Worm (Caenorhabditis elegans) whole organism, L2 larva: ENCODE measurements around the gene rme-4.

Experiments
- C34F6.9 ChIP-seq: fragments of 150-350 bp; optimal IDR thresholded peaks from 2 replicates; lab custom pipeline; 2014; ENCODE audit warnings: missing biosample characterization, missing genetic modification characterization
- F13H6.1 ChIP-seq: sonication (generic microtip); optimal IDR thresholded peaks from 2 replicates; lab custom pipeline; 2016; ENCODE audit warnings: missing genetic modification characterization, missing compliant biosample characterization
- R02D3.7 ChIP-seq: fragments of 150-350 bp; optimal IDR thresholded peaks from 2 replicates; lab custom pipeline; 2014; ENCODE audit warnings: missing biosample characterization, missing genetic modification characterization
- Y55F3AM.14 ChIP-seq: fragments of 200-800 bp; sonication (Bioruptor generic); optimal IDR thresholded peaks from 2 replicates; lab custom pipeline; 2018; ENCODE audit warnings: mild to moderate bottlenecking, missing genetic modification characterization, missing compliant biosample characterization
- ZK546.5 ChIP-seq: sonication (generic microtip); optimal IDR thresholded peaks from 2 replicates; lab custom pipeline; 2017; ENCODE audit warnings: missing biosample characterization, missing genetic modification characterization
- alr-1 ChIP-seq: fragments of 150-350 bp; optimal IDR thresholded peaks from 2 replicates; lab custom pipeline; 2014; ENCODE audit warnings: missing biosample characterization, missing genetic modification characterization
- aly-2 ChIP-seq: fragments of 150-350 bp; optimal IDR thresholded peaks from 2 replicates; lab custom pipeline; 2014; ENCODE audit warnings: missing biosample characterization, missing genetic modification characterization
- ama-1 ChIP-seq: fragments of 150-350 bp; optimal IDR thresholded peaks from 2 replicates; lab custom pipeline; 2018; ENCODE audit warnings: inconsistent platforms
- blmp-1 ChIP-seq: sonication (generic microtip); optimal IDR thresholded peaks from 2 replicates; lab custom pipeline; 2017; ENCODE audit warnings: missing genetic modification characterization, mild to moderate bottlenecking, missing compliant biosample characterization, antibody characterized with exemption, moderate library complexity; ENCODE audit not compliant: insufficient read depth
- ceh-16 ChIP-seq: fragments of 150-350 bp; optimal IDR thresholded peaks from 2 replicates; lab custom pipeline; 2014; ENCODE audit warnings: missing biosample characterization, missing genetic modification characterization
- ceh-82 ChIP-seq: fragments of 150-350 bp; optimal IDR thresholded peaks from 2 replicates; lab custom pipeline; 2014; ENCODE audit warnings: missing biosample characterization, missing genetic modification characterization
- crh-2 ChIP-seq: sonication (generic microtip); optimal IDR thresholded peaks from 2 replicates; lab custom pipeline; 2017; ENCODE audit warnings: missing biosample characterization, missing genetic modification characterization
- dmd-4 ChIP-seq: sonication (generic microtip); optimal IDR thresholded peaks from 2 replicates; lab custom pipeline; 2017; ENCODE audit warnings: missing biosample characterization, missing genetic modification characterization
- elt-1 ChIP-seq: fragments of 150-350 bp; optimal IDR thresholded peaks from 2 replicates; lab custom pipeline; 2014; ENCODE audit warnings: missing biosample characterization, missing genetic modification characterization
- fos-1 ChIP-seq: fragments of 150-350 bp; optimal IDR thresholded peaks from 2 replicates; lab custom pipeline; 2014; ENCODE audit warnings: missing biosample characterization, missing genetic modification characterization
- gmeb-1 ChIP-seq: fragments of 150-350 bp; optimal IDR thresholded peaks from 2 replicates; lab custom pipeline; 2014; ENCODE audit warnings: missing biosample characterization, missing genetic modification characterization
- lin-11 ChIP-seq: fragments of 150-350 bp; sonication (generic microtip); optimal IDR thresholded peaks from 2 replicates; lab custom pipeline; 2014; ENCODE audit warnings: missing biosample characterization, missing genetic modification characterization, inconsistent platforms, mixed read lengths
- lin-13 ChIP-seq: fragments of 150-350 bp; optimal IDR thresholded peaks from 2 replicates; lab custom pipeline; 2014; ENCODE audit warnings: missing biosample characterization, missing genetic modification reagents, missing genetic modification characterization
- lin-39 ChIP-seq: fragments of 150-350 bp; optimal IDR thresholded peaks from 2 replicates; lab custom pipeline; 2014; ENCODE audit warnings: missing biosample characterization, missing genetic modification reagents, missing genetic modification characterization
- lsy-2 ChIP-seq, 2 experiments: fragments of 150-350 bp in 1 of 2; sonication (generic microtip) in 1 of 2; optimal IDR thresholded peaks; 2 replicates each; lab custom pipeline; 2014 to 2017; ENCODE audit warnings: missing biosample characterization in 2 of 2, missing genetic modification characterization in 2 of 2
- mab-5 ChIP-seq: fragments of 150-350 bp; optimal IDR thresholded peaks from 2 replicates; lab custom pipeline; 2014; ENCODE audit warnings: missing biosample characterization, missing genetic modification characterization
- mbf-1 ChIP-seq: sonication (generic microtip); optimal IDR thresholded peaks from 2 replicates; lab custom pipeline; 2017; ENCODE audit warnings: missing biosample characterization, missing genetic modification characterization
- mdl-1 ChIP-seq, 2 experiments: fragments of 150-350 bp in 1 of 2; sonication (generic microtip) in 1 of 2; optimal IDR thresholded peaks; 2 replicates each; lab custom pipeline; 2017; ENCODE audit warnings: missing biosample characterization in 2 of 2, missing genetic modification characterization in 2 of 2
- nhr-10 ChIP-seq: sonication (generic microtip); optimal IDR thresholded peaks from 2 replicates; lab custom pipeline; 2017; ENCODE audit warnings: missing biosample characterization, missing genetic modification characterization
- nhr-11 ChIP-seq: fragments of 150-350 bp; optimal IDR thresholded peaks from 2 replicates; lab custom pipeline; 2014; ENCODE audit warnings: missing biosample characterization, missing genetic modification characterization
- nhr-129 ChIP-seq: fragments of 150-350 bp; optimal IDR thresholded peaks from 2 replicates; lab custom pipeline; 2014; ENCODE audit warnings: missing biosample characterization, missing genetic modification characterization
- nhr-21 ChIP-seq: fragments of 150-350 bp; optimal IDR thresholded peaks from 2 replicates; lab custom pipeline; 2014; ENCODE audit warnings: missing biosample characterization, missing genetic modification characterization
- nhr-23 ChIP-seq: fragments of 150-350 bp; optimal IDR thresholded peaks from 2 replicates; lab custom pipeline; 2014; ENCODE audit warnings: missing biosample characterization, missing genetic modification reagents, missing genetic modification characterization
- nhr-25 ChIP-seq: fragments of 150-350 bp; sonication (generic microtip); optimal IDR thresholded peaks from 3 replicates; lab custom pipeline; 2014; ENCODE audit warnings: missing biosample characterization, missing genetic modification characterization
- nhr-6 ChIP-seq: fragments of 150-350 bp; optimal IDR thresholded peaks from 2 replicates; lab custom pipeline; 2014; ENCODE audit warnings: missing biosample characterization, missing genetic modification characterization
- nhr-77 ChIP-seq: fragments of 150-350 bp; optimal IDR thresholded peaks from 2 replicates; lab custom pipeline; 2014; ENCODE audit warnings: missing biosample characterization, missing genetic modification characterization
- peb-1 ChIP-seq: fragments of 150-350 bp; optimal IDR thresholded peaks from 2 replicates; lab custom pipeline; 2014; ENCODE audit warnings: missing biosample characterization, missing genetic modification characterization
- sem-4 ChIP-seq: fragments of 150-350 bp; optimal IDR thresholded peaks from 2 replicates; lab custom pipeline; 2014; ENCODE audit warnings: missing biosample characterization, missing genetic modification reagents, missing genetic modification characterization
- skn-1 ChIP-seq: sonication (generic microtip); optimal IDR thresholded peaks from 2 replicates; lab custom pipeline; 2017; ENCODE audit warnings: missing biosample characterization, missing genetic modification characterization
- sma-3 ChIP-seq: sonication (generic microtip); optimal IDR thresholded peaks from 2 replicates; lab custom pipeline; 2016; ENCODE audit warnings: missing genetic modification reagents, missing genetic modification characterization, missing compliant biosample characterization
- sma-9 ChIP-seq, 2 experiments: fragments of 150-350 bp in 1 of 2; sonication (generic microtip) in 1 of 2; optimal IDR thresholded peaks; 2 replicates each; lab custom pipeline; 2014 to 2016; ENCODE audit warnings: missing genetic modification characterization in 2 of 2, mild to moderate bottlenecking in 1 of 2, missing biosample characterization in 1 of 2, missing compliant biosample characterization in 1 of 2, missing genetic modification reagents in 1 of 2, moderate library complexity in 1 of 2
- snpc-4 ChIP-seq: fragments of 150-350 bp; optimal IDR thresholded peaks from 2 replicates; lab custom pipeline; 2014; ENCODE audit warnings: missing biosample characterization, missing genetic modification characterization
- unc-39 ChIP-seq: fragments of 150-350 bp; optimal IDR thresholded peaks from 2 replicates; lab custom pipeline; 2014; ENCODE audit warnings: missing biosample characterization, missing genetic modification characterization
- unc-55 ChIP-seq: fragments of 150-350 bp; sonication (generic microtip); optimal IDR thresholded peaks from 3 replicates; lab custom pipeline; 2014; ENCODE audit warnings: missing biosample characterization, missing genetic modification reagents, missing genetic modification characterization
- unc-62 ChIP-seq: fragments of 150-350 bp; optimal IDR thresholded peaks from 2 replicates; lab custom pipeline; 2014; ENCODE audit warnings: missing biosample characterization, missing genetic modification reagents, missing genetic modification characterization
- zag-1 ChIP-seq: fragments of 150-350 bp; optimal IDR thresholded peaks from 2 replicates; lab custom pipeline; 2014; ENCODE audit warnings: missing biosample characterization, missing genetic modification characterization
- ztf-1 ChIP-seq: fragments of 200-800 bp; sonication (Bioruptor generic); conservative IDR thresholded peaks from 2 replicates; pipeline ENCODE4 v1.3.6; 2022; ENCODE audit warnings: missing genetic modification characterization, missing compliant biosample characterization
- ztf-11 ChIP-seq: sonication (generic microtip); optimal IDR thresholded peaks from 2 replicates; lab custom pipeline; 2017; ENCODE audit warnings: missing biosample characterization, missing genetic modification characterization
- ztf-4 ChIP-seq: fragments of 150-350 bp; optimal IDR thresholded peaks from 2 replicates; lab custom pipeline; 2014; ENCODE audit warnings: missing biosample characterization, missing genetic modification characterization

The rme-4 gene

DNA sequence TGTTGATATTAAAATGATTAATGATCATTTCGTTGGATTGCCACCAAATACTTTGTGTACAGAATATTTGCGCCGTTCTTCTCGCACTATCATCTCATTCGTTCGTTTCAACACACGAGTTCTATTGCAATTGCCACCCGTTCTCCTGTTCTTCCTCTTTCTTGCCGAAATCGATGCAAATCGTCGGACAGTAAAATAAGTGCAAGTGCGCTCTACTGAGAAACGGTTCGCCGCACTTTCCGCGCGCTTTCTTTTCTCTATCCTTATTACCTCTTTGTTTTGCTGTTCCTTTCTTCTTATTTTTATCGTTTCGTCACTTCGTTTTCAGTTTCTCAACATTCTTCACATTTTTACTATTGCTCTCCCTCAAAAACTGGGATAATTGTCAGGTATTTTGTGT, 11.5 kb upstream of the rme-4 start:
- TF ChIP-seq nhr-6 (tag; lab: Kevin White, UChicago): no peak
- no peak for TF ChIP-seq unc-39 (tag; lab: Kevin White, UChicago)
- no peak for TF ChIP-seq nhr-23
- no peak for TF ChIP-seq ztf-11 (tag; lab: Kevin White, UChicago)
- no peak for TF ChIP-seq mab-5
- no peak for TF ChIP-seq mdl-1 (tag; optimal IDR thresholded peaks at IDR 0.05; lab: Kevin White, UChicago)
- TF ChIP-seq R02D3.7 (tag; lab: Kevin White, UChicago): no peak
- peak; percentile 57 for TF ChIP-seq sma-3 (GFP tag; lab: Kevin White, UChicago)
- TF ChIP-seq sem-4 (tag; lab: Kevin White, UChicago): peak; percentile 54
- no peak for TF ChIP-seq lin-39 (tag; lab: Kevin White, UChicago)
- peak in 1 of 2 experiments; percentile 28 for TF ChIP-seq lsy-2 (tag; optimal IDR thresholded peaks at IDR 0.05; lab: Kevin White, UChicago)
- TF ChIP-seq unc-62 (GFP tag; lab: Kevin White, UChicago): no peak
- TF ChIP-seq fos-1 (tag; lab: Kevin White, UChicago): peak; percentile 12
- TF ChIP-seq nhr-25 (tag; lab: Kevin White, UChicago): peak; percentile 49
- peak; percentile 40 for TF ChIP-seq ceh-16 (tag; lab: Kevin White, UChicago)
- TF ChIP-seq nhr-11 (tag; lab: Kevin White, UChicago): no peak
- no peak for TF ChIP-seq elt-1 (tag; lab: Kevin White, UChicago)
- TF ChIP-seq skn-1 (tag; lab: Kevin White, UChicago): no peak
- peak; percentile 64 for TF ChIP-seq nhr-21
- no peak for TF ChIP-seq alr-1 (tag; lab: Kevin White, UChicago)
- TF ChIP-seq dmd-4: no peak
- no peak for TF ChIP-seq ama-1 (lab: Kevin White, UChicago)
- TF ChIP-seq ceh-82 (tag; lab: Kevin White, UChicago): no peak
- TF ChIP-seq ztf-1: no peak
- TF ChIP-seq lin-13: no peak
- no peak for TF ChIP-seq mbf-1 (tag; lab: Kevin White, UChicago)
- TF ChIP-seq nhr-77: no peak
- TF ChIP-seq zag-1 (tag; lab: Kevin White, UChicago): no peak
- peak; percentile 70 for TF ChIP-seq blmp-1
- no peak for TF ChIP-seq gmeb-1 (tag; lab: Kevin White, UChicago)
- no peak for TF ChIP-seq unc-55 (GFP tag; lab: Kevin White, UChicago)
- TF ChIP-seq peb-1 (tag; lab: Kevin White, UChicago): no peak
- TF ChIP-seq aly-2 (tag; lab: Kevin White, UChicago): no peak
- no peak for TF ChIP-seq lin-11 (tag; lab: Kevin White, UChicago)
- no peak for TF ChIP-seq Y55F3AM.14 (GFP tag; lab: Kevin White, UChicago)
- no peak for TF ChIP-seq snpc-4 (tag; lab: Kevin White, UChicago)
- no peak for TF ChIP-seq ztf-4 (tag; lab: Kevin White, UChicago)
- no peak for TF ChIP-seq C34F6.9 (tag; lab: Kevin White, UChicago)
- no peak for TF ChIP-seq F13H6.1 (tag; lab: Kevin White, UChicago)
- TF ChIP-seq nhr-10 (tag; lab: Kevin White, UChicago): no peak
- TF ChIP-seq ZK546.5: no peak
- TF ChIP-seq sma-9 (GFP tag; optimal IDR thresholded peaks at IDR 0.05; lab: Kevin White, UChicago): no peak
- no peak for TF ChIP-seq sma-9 (tag; optimal IDR thresholded peaks at IDR 0.05; lab: Kevin White, UChicago)

DNA sequence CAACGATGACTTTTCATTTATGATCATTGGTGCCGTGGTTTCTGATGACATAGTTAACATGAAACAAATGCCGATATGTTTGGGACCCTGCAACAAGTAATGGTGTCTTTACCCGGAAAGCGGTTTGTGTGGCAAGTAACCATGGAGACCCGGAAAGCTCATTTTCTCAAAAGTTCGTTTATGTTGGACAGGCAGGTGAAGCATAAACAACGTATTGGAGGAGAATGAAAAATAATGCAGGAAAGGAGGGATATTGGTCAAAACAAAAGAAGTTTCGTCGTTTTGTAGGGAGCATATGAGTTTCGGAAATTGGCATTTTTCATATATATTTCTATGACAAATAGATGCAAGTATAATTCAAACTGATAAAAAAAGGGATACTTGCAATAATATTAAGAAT, 6.8 kb upstream of the rme-4 start, which contains the start of gene dyf-6:
Gene dyf-6 (minus strand): TSS at position 101 of the 400 bp plus-strand sequence.
- no peak for TF ChIP-seq unc-62 (GFP tag; lab: Kevin White, UChicago)
- TF ChIP-seq nhr-6 (tag; lab: Kevin White, UChicago): no peak
- TF ChIP-seq nhr-10 (tag; lab: Kevin White, UChicago): no peak
- TF ChIP-seq unc-39 (tag; lab: Kevin White, UChicago): no peak
- no peak for TF ChIP-seq F13H6.1 (tag; lab: Kevin White, UChicago)
- no peak for TF ChIP-seq mbf-1 (tag; lab: Kevin White, UChicago)
- no peak for TF ChIP-seq ZK546.5
- TF ChIP-seq ztf-4 (tag; lab: Kevin White, UChicago): no peak
- no peak for TF ChIP-seq Y55F3AM.14 (GFP tag; lab: Kevin White, UChicago)
- TF ChIP-seq fos-1 (tag; lab: Kevin White, UChicago): no peak
- no peak for TF ChIP-seq crh-2
- TF ChIP-seq nhr-129: no peak
- TF ChIP-seq alr-1 (tag; lab: Kevin White, UChicago): no peak
- no peak for TF ChIP-seq snpc-4 (tag; lab: Kevin White, UChicago)
- TF ChIP-seq dmd-4: no peak
- no peak for TF ChIP-seq aly-2 (tag; lab: Kevin White, UChicago)
- TF ChIP-seq nhr-77: no peak
- TF ChIP-seq nhr-21: no peak
- TF ChIP-seq lin-39 (tag; lab: Kevin White, UChicago): no peak
- TF ChIP-seq lin-13: no peak
